Fruit fly (Drosophila melanogaster): Measurements from ENCODE around the gene CG12003.

CG12003 gene

DNA sequence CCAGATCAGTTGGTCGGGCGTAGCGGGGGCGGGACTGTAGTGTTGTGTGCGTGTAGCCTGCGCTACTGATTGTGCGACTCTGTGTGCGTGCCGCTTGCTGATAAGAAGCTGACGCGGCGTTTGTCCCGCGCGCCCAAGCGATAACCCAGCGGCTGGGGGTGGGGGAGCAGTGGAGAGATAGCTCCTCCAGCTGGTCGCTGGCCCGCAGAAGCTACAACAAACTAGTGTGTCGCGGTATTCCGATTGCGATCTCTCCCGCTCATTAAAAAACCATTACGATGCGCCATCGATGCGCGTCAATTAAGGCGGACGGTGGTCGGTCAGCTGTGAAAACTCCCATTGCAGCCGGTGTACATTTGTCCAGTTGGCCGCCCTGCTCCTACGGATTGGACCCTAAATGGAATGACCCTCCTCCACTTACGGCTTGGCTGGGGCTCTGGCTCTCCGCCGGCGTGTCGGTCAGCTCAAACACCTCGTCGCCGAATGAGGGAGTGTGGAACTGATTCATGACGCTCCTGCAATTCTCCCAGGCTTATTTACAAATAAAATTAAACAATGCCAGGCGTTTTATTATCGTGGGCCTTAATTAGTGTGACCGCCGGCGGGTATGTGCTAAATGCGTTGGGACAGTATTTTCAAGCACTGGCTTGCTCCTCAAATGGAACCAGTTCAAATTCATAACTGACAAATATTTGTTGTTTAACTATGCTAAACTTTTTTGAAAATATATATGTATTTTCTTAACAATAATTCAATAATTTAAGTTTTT lies 37.1 kb downstream of the CG12003 start, which contains the start of gene CG12104 (continued):
- no peak for TF ChIP-seq Doc3 (GFP tag; IDR thresholded peaks at IDR 0.05; ENCODE audit: partially characterized antibody)
- TF ChIP-seq D (optimal IDR thresholded peaks at IDR 0.05), result no peak
- peak; percentile 14 for TF ChIP-seq D (GFP tag; optimal IDR thresholded peaks at IDR 0.05)
- no peak for TF ChIP-seq ftz-f1 (GFP tag; optimal IDR thresholded peaks at IDR 0.05)
- TF ChIP-seq Adf1 (GFP tag; IDR thresholded peaks at IDR 0.05), result peak; percentile 73
- no peak for TF ChIP-seq twi (tag; optimal IDR thresholded peaks at IDR 0.05)
- peak; percentile 79 for TF ChIP-seq cg (GFP tag; optimal IDR thresholded peaks at IDR 0.05)
- TF ChIP-seq dpn (GFP tag; optimal IDR thresholded peaks at IDR 0.05), result no peak
- no peak for TF ChIP-seq CrebB (tag; optimal IDR thresholded peaks at IDR 0.05)
- peak; percentile 91 for TF ChIP-seq CG15479 (GFP tag; optimal IDR thresholded peaks at IDR 0.05)
- TF ChIP-seq hbn (GFP tag; IDR thresholded peaks at IDR 0.05; ENCODE audit: partially characterized antibody), result no peak
- no peak for TF ChIP-seq CG8089 (GFP tag; optimal IDR thresholded peaks at IDR 0.05)
- TF ChIP-seq Opbp (GFP tag; IDR thresholded peaks at IDR 0.05; ENCODE audit: partially characterized antibody), result no peak
- TF ChIP-seq CG14050 (GFP tag; IDR thresholded peaks at IDR 0.05), result no peak
- TF ChIP-seq lilli (GFP tag; optimal IDR thresholded peaks at IDR 0.05), result no peak
- TF ChIP-seq NC2β (GFP tag; optimal IDR thresholded peaks at IDR 0.05), result no peak
- no peak for TF ChIP-seq CG6254 (GFP tag; optimal IDR thresholded peaks at IDR 0.05)
- peak; percentile 74 for TF ChIP-seq CG9797 (GFP tag; optimal IDR thresholded peaks at IDR 0.05)
- TF ChIP-seq CG7928 (GFP tag; optimal IDR thresholded peaks at IDR 0.05), result no peak
- TF ChIP-seq CG10979 (tag; optimal IDR thresholded peaks at IDR 0.05), result no peak
- TF ChIP-seq Sry-δ (GFP tag; optimal IDR thresholded peaks at IDR 0.05), result no peak
- no peak for TF ChIP-seq Neu2 (GFP tag; optimal IDR thresholded peaks at IDR 0.05; ENCODE audit: borderline replicate concordance)
- TF ChIP-seq Atf3 (GFP tag; optimal IDR thresholded peaks at IDR 0.05), result no peak
- TF ChIP-seq Deaf1 (tag; optimal IDR thresholded peaks at IDR 0.05), result no peak
- TF ChIP-seq HLH54F (GFP tag; optimal IDR thresholded peaks at IDR 0.05), result no peak
- no peak for TF ChIP-seq Dref (GFP tag; IDR thresholded peaks at IDR 0.05)
- no peak for TF ChIP-seq CG4328 (GFP tag; optimal IDR thresholded peaks at IDR 0.05)
- no peak for TF ChIP-seq corto (GFP tag; optimal IDR thresholded peaks at IDR 0.05)
- TF ChIP-seq bsh (GFP tag; optimal IDR thresholded peaks at IDR 0.05), result no peak
- no peak for TF ChIP-seq CG4404 (GFP tag; IDR thresholded peaks at IDR 0.05)
- TF ChIP-seq Ssrp (tag; optimal IDR thresholded peaks at IDR 0.05), result no peak
- TF ChIP-seq ranshi (GFP tag; IDR thresholded peaks at IDR 0.05), result no peak
- peak; percentile 34; the same call in 1 of the 4 replicates for TF ChIP-seq Dll (GFP tag; IDR thresholded peaks at IDR 0.05; ENCODE audit: partially characterized antibody)
- peak; percentile 33; the same call in 1 of the 2 replicates for TF ChIP-seq CG32532 (GFP tag; IDR thresholded peaks at IDR 0.05)
- TF ChIP-seq CG16813 (GFP tag; IDR thresholded peaks at IDR 0.05; ENCODE audit: partially characterized antibody), result no peak
- TF ChIP-seq Awh (GFP tag; IDR thresholded peaks at IDR 0.05), result no peak
- TF ChIP-seq CG6654 (GFP tag; optimal IDR thresholded peaks at IDR 0.05), result no peak
- peak; percentile 38; the same call in 1 of the 2 replicates for TF ChIP-seq slbo (GFP tag; IDR thresholded peaks at IDR 0.05)
- TF ChIP-seq CG12659 (GFP tag; optimal IDR thresholded peaks at IDR 0.05), result peak; percentile 47
- no peak for TF ChIP-seq CG13123 (GFP tag; optimal IDR thresholded peaks at IDR 0.05)
- TF ChIP-seq inv (GFP tag; IDR thresholded peaks at IDR 0.05; ENCODE audit: partially characterized antibody), result no peak
- no peak for TF ChIP-seq insv (GFP tag; optimal IDR thresholded peaks at IDR 0.05)
- TF ChIP-seq sc (optimal IDR thresholded peaks at IDR 0.05), result no peak
- TF ChIP-seq sc (GFP tag; optimal IDR thresholded peaks at IDR 0.05), result no peak
- no peak for TF ChIP-seq D19A (tag; optimal IDR thresholded peaks at IDR 0.05)
- no peak for TF ChIP-seq CG18619 (GFP tag; optimal IDR thresholded peaks at IDR 0.05)
- TF ChIP-seq CG6854 (GFP tag; optimal IDR thresholded peaks at IDR 0.05), result no peak
- TF ChIP-seq CG10462 (GFP tag; optimal IDR thresholded peaks at IDR 0.05), result peak; percentile 24
- TF ChIP-seq CG13775 (GFP tag; optimal IDR thresholded peaks at IDR 0.05), result peak; percentile 38

Measured in whole organism, embryonic.